Worm (Caenorhabditis elegans): ENCODE results near the gene R12B2.8.

DNA sequence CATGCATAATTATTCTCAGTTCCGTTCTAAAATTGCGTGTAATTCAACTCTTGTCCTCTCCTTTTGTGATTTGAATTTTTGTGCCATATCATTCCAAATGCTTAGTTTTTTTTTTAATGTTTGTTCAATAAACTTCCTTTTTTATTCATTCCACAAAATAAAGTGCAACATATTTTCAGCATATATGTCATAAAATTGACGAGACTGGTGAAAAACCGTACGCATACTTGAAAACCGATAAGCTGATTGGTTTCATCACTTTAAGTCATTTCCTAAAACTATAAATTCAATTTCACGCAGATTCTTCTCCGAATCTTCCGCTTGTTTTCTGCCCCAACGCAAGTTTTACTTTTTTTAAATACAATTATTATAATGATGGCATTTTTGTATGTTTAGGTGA lies 35.3 kb downstream of the R12B2.8 start, which contains the start of gene dpf-4:
- no peak for TF ChIP-seq ZK546.5 (tag; optimal IDR thresholded peaks at IDR 0.05)
- no peak for TF ChIP-seq zfp-3 (GFP tag; conservative IDR thresholded peaks at IDR 0.05)

Measured in whole organism, L4 larva.